Fruit fly (Drosophila melanogaster) Kc167 (cell line): ENCODE results near the gene CG11858.

Experiments used
- Myc ChIP-seq: fragments of >200 bp; optimal IDR thresholded peaks from 2 replicates; lab custom pipeline; 2017; ENCODE audit warnings: missing external identifiers
- h ChIP-seq: fragments of >200 bp; optimal IDR thresholded peaks from 3 replicates; lab custom pipeline; 2018; ENCODE audit warnings: missing external identifiers
- ttk ChIP-seq: sonication (Bioruptor generic); optimal IDR thresholded peaks from 2 replicates; lab custom pipeline; 2017; ENCODE audit warnings: missing external identifiers

dm6 chr3R:25239880-25240279 lies 22.7 kb upstream of the CG11858 start, which contains the start of gene to:
- TF ChIP-seq ttk (lab: Kevin White, UChicago) (no peak), h (no peak), Myc (lab: Kevin White, UChicago) (no peak)
